Fruit fly (Drosophila melanogaster): ENCODE data around the gene Mesh1.

Gene Mesh1

DNA sequence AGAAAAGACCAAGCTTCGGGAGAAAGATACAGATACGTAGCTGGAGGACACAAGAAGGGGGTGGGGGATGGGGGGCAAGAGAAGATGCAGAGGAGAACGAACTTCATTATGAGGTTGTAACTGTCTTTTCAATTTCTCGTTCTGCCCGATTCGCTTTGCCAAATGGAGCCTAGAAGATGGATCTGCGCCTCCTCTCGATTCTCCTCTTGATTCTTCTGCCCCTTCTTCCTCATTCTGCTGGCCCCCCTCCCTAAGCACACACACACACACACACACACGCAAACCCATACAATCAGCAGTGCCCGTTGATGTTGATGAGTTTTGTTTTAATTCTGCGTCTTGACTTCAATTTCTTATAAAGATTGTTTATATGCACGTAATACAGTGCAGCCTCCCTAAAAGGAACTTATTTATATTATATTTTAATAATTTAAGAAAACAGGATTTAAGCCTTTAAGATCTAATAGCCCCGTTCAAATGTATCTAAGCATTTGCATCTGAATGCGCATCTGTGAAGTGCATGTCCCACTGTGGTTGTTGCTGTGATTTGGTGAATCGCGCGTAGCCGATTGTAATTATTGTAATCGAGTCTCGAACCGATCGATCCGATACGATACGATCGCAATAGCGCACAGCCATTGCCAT is 4.8 kb upstream of the Mesh1 start (continued):
- TF ChIP-seq en (GFP tag; optimal IDR thresholded peaks at IDR 0.05) (no peak), CoRest (tag; optimal IDR thresholded peaks at IDR 0.05) (peak; percentile 76), CG6813 (GFP tag; optimal IDR thresholded peaks at IDR 0.05) (no peak), knrl (GFP tag; IDR thresholded peaks at IDR 0.05; ENCODE audit: partially characterized antibody) (no peak), lilli (GFP tag; optimal IDR thresholded peaks at IDR 0.05) (peak; percentile 45), CG9215 (GFP tag; IDR thresholded peaks at IDR 0.05) (peak; percentile 43; the same call in 1 of the 2 replicates), CG16779 (GFP tag; IDR thresholded peaks at IDR 0.05) (no peak), CG7372 (GFP tag; IDR thresholded peaks at IDR 0.05) (peak; percentile 31; the same call in 1 of the 2 replicates), Ada2b (GFP tag; IDR thresholded peaks at IDR 0.05) (peak; percentile 61), vfl (GFP tag; optimal IDR thresholded peaks at IDR 0.05) (no peak), CG33557 (GFP tag; optimal IDR thresholded peaks at IDR 0.05) (no peak), Ravus (GFP tag; IDR thresholded peaks at IDR 0.05) (peak; percentile 1; the same call in 1 of the 2 replicates), lab (GFP tag; optimal IDR thresholded peaks at IDR 0.05) (peak; percentile 70), sc (optimal IDR thresholded peaks at IDR 0.05) (no peak), sc (GFP tag; optimal IDR thresholded peaks at IDR 0.05) (no peak), ftz-f1 (GFP tag; optimal IDR thresholded peaks at IDR 0.05) (no peak), Tbp (GFP tag; optimal IDR thresholded peaks at IDR 0.05) (no peak), Opbp (GFP tag; IDR thresholded peaks at IDR 0.05; ENCODE audit: partially characterized antibody) (no peak), Camta (GFP tag; optimal IDR thresholded peaks at IDR 0.05) (no peak), CG3163 (GFP tag; optimal IDR thresholded peaks at IDR 0.05) (no peak), ap (GFP tag; IDR thresholded peaks at IDR 0.05) (no peak), Max (GFP tag; optimal IDR thresholded peaks at IDR 0.05) (peak; percentile 0), vvl (GFP tag; IDR thresholded peaks at IDR 0.05) (peak; percentile 82), Vsx1 (GFP tag; optimal IDR thresholded peaks at IDR 0.05) (peak; percentile 19), CG18764 (GFP tag; optimal IDR thresholded peaks at IDR 0.05) (no peak), CG11560 (tag; IDR thresholded peaks at IDR 0.05) (peak; percentile 26; the same call in 1 of the 3 replicates), CG34376 (GFP tag; optimal IDR thresholded peaks at IDR 0.05) (no peak), abd-A (tag; optimal IDR thresholded peaks at IDR 0.05) (no peak), croc (GFP tag; conservative IDR thresholded peaks at IDR 0.05) (no peak; the same call in 2 of the 3 replicates), D19A (tag; optimal IDR thresholded peaks at IDR 0.05) (peak; percentile 58), CG13894 (tag; optimal IDR thresholded peaks at IDR 0.05) (peak; percentile 21), CG7963 (GFP tag; IDR thresholded peaks at IDR 0.05; ENCODE audit: partially characterized antibody) (no peak), tgo (GFP tag; IDR thresholded peaks at IDR 0.05) (peak; percentile 81), CG30403 (GFP tag; optimal IDR thresholded peaks at IDR 0.05) (peak; percentile 33), CG12155 (GFP tag; optimal IDR thresholded peaks at IDR 0.05) (peak; percentile 20), chm (GFP tag; IDR thresholded peaks at IDR 0.05) (peak; percentile 24; the same call in 1 of the 2 replicates), CG3281 (GFP tag; optimal IDR thresholded peaks at IDR 0.05) (peak; percentile 59), CG8089 (GFP tag; optimal IDR thresholded peaks at IDR 0.05) (no peak), CG2116 (GFP tag; optimal IDR thresholded peaks at IDR 0.05) (no peak), sqz (GFP tag; optimal IDR thresholded peaks at IDR 0.05) (peak; percentile 33)
